Worm (Caenorhabditis elegans) whole organism, L1 larva: ENCODE measurements around the gene F10G7.10.
A peak's percentile ranks its signal among the peaks of the same experiment; 100 is the strongest.

Experiments
- C16A3.4 ChIP-seq: fragments of 150-350 bp; optimal IDR thresholded peaks from 2 replicates; lab custom pipeline; 2014; ENCODE audit warnings: missing biosample characterization, missing genetic modification characterization
- C34B4.2 ChIP-seq: sonication (generic microtip); optimal IDR thresholded peaks from 2 replicates; lab custom pipeline; 2017; ENCODE audit warnings: mild to moderate bottlenecking, missing genetic modification characterization, missing compliant biosample characterization
- F16B12.6 ChIP-seq: fragments of 150-350 bp; optimal IDR thresholded peaks from 2 replicates; lab custom pipeline; 2014; ENCODE audit warnings: missing biosample characterization, missing genetic modification characterization
- aha-1 ChIP-seq: fragments of 150-350 bp; optimal IDR thresholded peaks from 2 replicates; lab custom pipeline; 2014; ENCODE audit warnings: missing biosample characterization, missing genetic modification characterization
- aly-2 ChIP-seq: fragments of 150-350 bp; optimal IDR thresholded peaks from 2 replicates; lab custom pipeline; 2014; ENCODE audit warnings: missing biosample characterization, missing genetic modification characterization
- ama-1 ChIP-seq: fragments of 150-350 bp; optimal IDR thresholded peaks from 2 replicates; lab custom pipeline; 2014
- ceh-63 ChIP-seq: fragments of 200-800 bp; sonication (Bioruptor generic); optimal IDR thresholded peaks from 2 replicates; lab custom pipeline; 2018; ENCODE audit warnings: mild to moderate bottlenecking, missing genetic modification characterization, missing compliant biosample characterization
- ceh-8 ChIP-seq: fragments of 200-800 bp; sonication (Bioruptor generic); optimal IDR thresholded peaks from 2 replicates; lab custom pipeline; 2018; ENCODE audit warnings: mild to moderate bottlenecking, missing genetic modification characterization, moderate library complexity, missing compliant biosample characterization
- ceh-82 ChIP-seq, 3 experiments: fragments of 150-350 bp in 1 of 3; sonication (generic microtip) in 2 of 3; optimal IDR thresholded peaks; 2 replicates each; lab custom pipeline; 2014 to 2017; ENCODE audit warnings: missing biosample characterization in 3 of 3, missing genetic modification characterization in 3 of 3
- ceh-88 ChIP-seq: fragments of 200-800 bp; sonication (Bioruptor generic); IDR thresholded peaks from 2 replicates; pipeline ENCODE4 v1.3.6; 2022; ENCODE audit warnings: missing genetic modification characterization, missing compliant biosample characterization
- ces-1 ChIP-seq: fragments of 150-350 bp; optimal IDR thresholded peaks from 2 replicates; lab custom pipeline; 2014; ENCODE audit warnings: missing biosample characterization, missing genetic modification reagents, missing genetic modification characterization
- dsc-1 ChIP-seq: sonication (generic microtip); optimal IDR thresholded peaks from 2 replicates; lab custom pipeline; 2016; ENCODE audit warnings: mild to moderate bottlenecking, missing genetic modification characterization, missing compliant biosample characterization
- efl-1 ChIP-seq, 4 experiments: fragments of 150-350 bp; optimal IDR thresholded peaks in 3 of 4; peaks in 1 of 4; 1 replicate in 1 of 4; 2 replicates in 3 of 4; lab custom pipeline; 2014; ENCODE audit warnings: missing biosample characterization in 2 of 4, missing genetic modification characterization in 2 of 4, missing genetic modification reagents in 2 of 4
- efl-3 ChIP-seq: fragments of 200-800 bp; sonication (Bioruptor generic); optimal IDR thresholded peaks from 2 replicates; lab custom pipeline; 2018; ENCODE audit warnings: mild to moderate bottlenecking, missing genetic modification characterization, missing compliant biosample characterization
- elt-2 ChIP-seq: sonication (generic microtip); optimal IDR thresholded peaks from 2 replicates; lab custom pipeline; 2016; ENCODE audit warnings: missing genetic modification characterization, mild to moderate bottlenecking, inconsistent platforms, missing compliant biosample characterization, missing genetic modification reagents
- elt-3 ChIP-seq, 6 experiments: fragments of 150-350 bp in 1 of 6; sonication (generic microtip); optimal IDR thresholded peaks; 2 replicates each; lab custom pipeline; 2017 to 2018; ENCODE audit warnings: missing biosample characterization in 6 of 6, missing genetic modification characterization in 6 of 6, inconsistent platforms in 1 of 6
- ets-5 ChIP-seq: fragments of 200-800 bp; sonication (Bioruptor generic); IDR thresholded peaks from 2 replicates; pipeline ENCODE4 v1.3.6; 2022; ENCODE audit warnings: missing genetic modification characterization, missing compliant biosample characterization
- hlh-17 ChIP-seq: fragments of 200-800 bp; sonication (Bioruptor generic); optimal IDR thresholded peaks from 2 replicates; lab custom pipeline; 2018; ENCODE audit warnings: missing genetic modification characterization, mild to moderate bottlenecking, missing compliant biosample characterization, moderate library complexity, borderline replicate concordance
- hlh-4 ChIP-seq: sonication (generic microtip); optimal IDR thresholded peaks from 2 replicates; lab custom pipeline; 2016; ENCODE audit warnings: mild to moderate bottlenecking, missing genetic modification characterization, missing compliant biosample characterization
- hpl-2 ChIP-seq: fragments of 150-350 bp; optimal IDR thresholded peaks from 2 replicates; lab custom pipeline; 2014; ENCODE audit warnings: missing biosample characterization, missing genetic modification reagents, missing genetic modification characterization
- irx-1 ChIP-seq: sonication (generic microtip); optimal IDR thresholded peaks from 2 replicates; lab custom pipeline; 2016; ENCODE audit warnings: missing genetic modification characterization, missing compliant biosample characterization
- isw-1 ChIP-seq: fragments of 200-800 bp; sonication (Bioruptor generic); IDR thresholded peaks from 2 replicates; pipeline ENCODE4 v1.3.6; 2022; ENCODE audit warnings: missing genetic modification characterization, missing compliant biosample characterization
- jun-1 ChIP-seq: fragments of 150-350 bp; optimal IDR thresholded peaks from 2 replicates; lab custom pipeline; 2014; ENCODE audit warnings: missing biosample characterization, missing genetic modification reagents, missing genetic modification characterization
- lin-13 ChIP-seq: fragments of 150-350 bp; optimal IDR thresholded peaks from 2 replicates; lab custom pipeline; 2014; ENCODE audit warnings: missing biosample characterization, missing genetic modification reagents, missing genetic modification characterization
- lin-15B ChIP-seq: fragments of 150-350 bp; sonication (generic microtip); optimal IDR thresholded peaks from 3 replicates; lab custom pipeline; 2014; ENCODE audit warnings: missing biosample characterization, missing genetic modification characterization
- lin-35 ChIP-seq, 2 experiments: fragments of 150-350 bp; optimal IDR thresholded peaks; 2 replicates each; lab custom pipeline; 2014; ENCODE audit warnings: missing biosample characterization in 2 of 2, missing genetic modification characterization in 2 of 2, missing genetic modification reagents in 2 of 2
- nhr-12 ChIP-seq: sonication (generic microtip); optimal IDR thresholded peaks from 2 replicates; lab custom pipeline; 2017; ENCODE audit warnings: missing biosample characterization, missing genetic modification characterization
- nhr-19 ChIP-seq: fragments of 200-800 bp; sonication (Bioruptor generic); conservative IDR thresholded peaks from 2 replicates; pipeline ENCODE4 v1.3.6; 2022; ENCODE audit warnings: missing genetic modification characterization, missing compliant biosample characterization
- nhr-237 ChIP-seq: fragments of 150-350 bp; optimal IDR thresholded peaks from 2 replicates; lab custom pipeline; 2014; ENCODE audit warnings: missing biosample characterization, missing genetic modification characterization
- nhr-76 ChIP-seq: sonication (generic microtip); optimal IDR thresholded peaks from 2 replicates; lab custom pipeline; 2017; ENCODE audit warnings: missing biosample characterization, missing genetic modification characterization
- nhr-84 ChIP-seq: sonication (generic microtip); optimal IDR thresholded peaks from 2 replicates; lab custom pipeline; 2017; ENCODE audit warnings: missing biosample characterization, missing genetic modification characterization
- nhr-85 ChIP-seq: sonication (generic microtip); peaks from one replicate; lab custom pipeline; 2016; ENCODE audit warnings: missing genetic modification characterization, inconsistent platforms, missing compliant biosample characterization
- pag-3 ChIP-seq: sonication (generic microtip); optimal IDR thresholded peaks from 2 replicates; lab custom pipeline; 2017; ENCODE audit warnings: missing genetic modification characterization, mild to moderate bottlenecking, missing compliant biosample characterization, antibody characterized with exemption, borderline replicate concordance; ENCODE audit not compliant: insufficient read depth
- pax-3 ChIP-seq: fragments of 200-800 bp; sonication (Bioruptor generic); optimal IDR thresholded peaks from 2 replicates; lab custom pipeline; 2018; ENCODE audit warnings: mild to moderate bottlenecking, missing genetic modification characterization, moderate library complexity, missing compliant biosample characterization
- rnt-1 ChIP-seq: sonication (generic microtip); optimal IDR thresholded peaks from 2 replicates; lab custom pipeline; 2016; ENCODE audit warnings: mild to moderate bottlenecking, missing genetic modification characterization, moderate library complexity, missing compliant biosample characterization
- skn-1 ChIP-seq: fragments of 150-350 bp; optimal IDR thresholded peaks from 2 replicates; lab custom pipeline; 2014; ENCODE audit warnings: missing biosample characterization, missing genetic modification characterization
- snpc-4 ChIP-seq: fragments of 150-350 bp; optimal IDR thresholded peaks from 2 replicates; lab custom pipeline; 2014; ENCODE audit warnings: missing biosample characterization, missing genetic modification characterization
- sox-4 ChIP-seq: sonication (generic microtip); optimal IDR thresholded peaks from 2 replicates; lab custom pipeline; 2016; ENCODE audit warnings: missing genetic modification characterization, missing compliant biosample characterization
- sptf-1 ChIP-seq: fragments of 150-350 bp; optimal IDR thresholded peaks from 2 replicates; lab custom pipeline; 2014; ENCODE audit warnings: missing biosample characterization, missing genetic modification characterization
- sup-37 ChIP-seq: fragments of 200-800 bp; sonication (Bioruptor generic); optimal IDR thresholded peaks from 2 replicates; lab custom pipeline; 2018; ENCODE audit warnings: mild to moderate bottlenecking, missing genetic modification characterization, missing compliant biosample characterization
- swsn-7 ChIP-seq: sonication (generic microtip); optimal IDR thresholded peaks from 2 replicates; lab custom pipeline; 2016; ENCODE audit warnings: missing genetic modification characterization, missing compliant biosample characterization
- unc-30 ChIP-seq: sonication (generic microtip); optimal IDR thresholded peaks from 2 replicates; lab custom pipeline; 2017; ENCODE audit warnings: missing biosample characterization, missing genetic modification characterization
- unc-62 ChIP-seq: fragments of 150-350 bp; optimal IDR thresholded peaks from 2 replicates; lab custom pipeline; 2014; ENCODE audit warnings: missing biosample characterization, missing genetic modification reagents, missing genetic modification characterization
- unc-98 ChIP-seq: fragments of 200-800 bp; sonication (Bioruptor generic); IDR thresholded peaks from 2 replicates; pipeline ENCODE4 v1.3.6; 2022; ENCODE audit warnings: missing genetic modification characterization, missing compliant biosample characterization
- xbp-1 ChIP-seq: sonication (generic microtip); optimal IDR thresholded peaks from 2 replicates; lab custom pipeline; 2016; ENCODE audit warnings: missing genetic modification characterization, missing compliant biosample characterization
- zag-1 ChIP-seq: fragments of 150-350 bp; optimal IDR thresholded peaks from 2 replicates; lab custom pipeline; 2014; ENCODE audit warnings: missing biosample characterization, missing genetic modification characterization
- zip-4 ChIP-seq: fragments of 200-800 bp; sonication (Bioruptor generic); optimal IDR thresholded peaks from 2 replicates; lab custom pipeline; 2018; ENCODE audit warnings: mild to moderate bottlenecking, missing genetic modification characterization, moderate library complexity, missing compliant biosample characterization
- ztf-11 ChIP-seq, 2 experiments: sonication (generic microtip); optimal IDR thresholded peaks; 2 replicates each; lab custom pipeline; 2016 to 2017; ENCODE audit warnings: missing genetic modification characterization in 2 of 2, missing biosample characterization in 1 of 2, missing compliant biosample characterization in 1 of 2

The F10G7.10 gene

ce11 chrII:4693129-4693528 lies 32.9 kb downstream of the F10G7.10 start, which contains the start of gene F10G7.5 (continued):
- TF ChIP-seq skn-1 (tag; lab: Kevin White, UChicago) (no peak), hlh-17 (no peak), nhr-76 (no peak), lin-13 (no peak), efl-3 (no peak), jun-1 (no peak), ztf-11 (tag; optimal IDR thresholded peaks at IDR 0.05; lab: Kevin White, UChicago) (no peak), pag-3 (tag; lab: Kevin White, UChicago) (no peak), lin-35 (GFP tag; optimal IDR thresholded peaks at IDR 0.05; lab: Kevin White, UChicago) (peak in 1 of 2 experiments; percentile 32), sup-37 (GFP tag; lab: Kevin White, UChicago) (no peak), unc-30 (tag; lab: Kevin White, UChicago) (no peak), swsn-7 (no peak), hlh-4 (no peak), zip-4 (GFP tag; lab: Kevin White, UChicago) (no peak), unc-98 (GFP tag; lab: Robert Waterston, UW) (no peak), elt-2 (tag; lab: Kevin White, UChicago) (peak; percentile 64), nhr-85 (tag; lab: Kevin White, UChicago) (peak; percentile 42), sox-4 (tag; lab: Kevin White, UChicago) (no peak), zag-1 (tag; lab: Kevin White, UChicago) (no peak), C34B4.2 (tag; lab: Kevin White, UChicago) (no peak), aly-2 (tag; lab: Kevin White, UChicago) (no peak), ces-1 (GFP tag; lab: Kevin White, UChicago) (no peak), nhr-12 (tag; lab: Kevin White, UChicago) (no peak), snpc-4 (tag; lab: Kevin White, UChicago) (no peak), lin-15B (tag; lab: Kevin White, UChicago) (no peak), isw-1 (GFP tag; lab: Robert Waterston, UW) (no peak), aha-1 (tag; lab: Kevin White, UChicago) (no peak), ets-5 (GFP tag; lab: Robert Waterston, UW) (no peak), nhr-19 (no peak), nhr-237 (tag; lab: Kevin White, UChicago) (no peak)

- TF ChIP-seq zag-1 (tag; lab: Kevin White, UChicago) (no peak), unc-62 (no peak), hlh-4 (no peak), elt-3 (tag; optimal IDR thresholded peaks at IDR 0.05; lab: Kevin White, UChicago) (no peak), sox-4 (tag; lab: Kevin White, UChicago) (no peak), nhr-237 (tag; lab: Kevin White, UChicago) (no peak), aha-1 (tag; lab: Kevin White, UChicago) (no peak), nhr-19 (no peak), C16A3.4 (tag; lab: Kevin White, UChicago) (no peak), ceh-88 (GFP tag; lab: Robert Waterston, UW) (no peak), pax-3 (tag; lab: Kevin White, UChicago) (no peak), hpl-2 (GFP tag; lab: Kevin White, UChicago) (no peak), F16B12.6 (tag; lab: Kevin White, UChicago) (no peak), efl-1 (optimal IDR thresholded peaks at IDR 0.05; lab: Kevin White, UChicago) (no peak), efl-1 (GFP tag; optimal IDR thresholded peaks at IDR 0.05 in 1 of 2; lab: Kevin White, UChicago) (no peak), zip-4 (GFP tag; lab: Kevin White, UChicago) (no peak), ama-1 (no peak)
These were observed 36.6 kb downstream of the F10G7.10 start, which contains the start of gene F10G7.12 for ce11 chrII:4689477-4689876. F10G7.12 (plus strand) TSS chrII:4689777.

- TF ChIP-seq rnt-1 (tag; lab: Kevin White, UChicago) (no peak), ceh-82 (tag; optimal IDR thresholded peaks at IDR 0.05; lab: Kevin White, UChicago) (no peak), sptf-1 (tag; lab: Kevin White, UChicago) (no peak), dsc-1 (tag; lab: Kevin White, UChicago) (no peak), ceh-63 (no peak), ceh-8 (no peak), unc-98 (GFP tag; lab: Robert Waterston, UW) (no peak), nhr-84 (tag; lab: Kevin White, UChicago) (no peak), irx-1 (no peak), xbp-1 (tag; lab: Kevin White, UChicago) (no peak)
These were observed 39.1 kb downstream of the F10G7.10 start, which contains the start of gene sre-39 for ce11 chrII:4686941-4687340. sre-39 (plus strand) TSS chrII:4687241.
